Fruit fly (Drosophila melanogaster) whole organism, embryonic: ENCODE results near the gene CG32176.

ENCODE experiments used
- Adf1 ChIP-seq: fragments of 200-800 bp; sonication (Bioruptor generic); IDR thresholded peaks from 2 replicates; pipeline ENCODE4 v1.3.6; 2022; ENCODE audit warnings: missing biosample characterization, missing genetic modification characterization
- CG11093 ChIP-seq: fragments of 200-800 bp; sonication (Bioruptor generic); IDR thresholded peaks from 3 replicates; pipeline ENCODE4 v1.3.6; 2022; ENCODE audit warnings: missing biosample characterization, missing genetic modification characterization
- CG11560 ChIP-seq: fragments of 200-800 bp; sonication (Bioruptor generic); IDR thresholded peaks from 3 replicates; pipeline ENCODE4 v1.3.6; 2022; ENCODE audit warnings: missing biosample characterization, missing genetic modification characterization
- CG1233 ChIP-seq: fragments of 200-800 bp; sonication (Bioruptor generic); optimal IDR thresholded peaks from 4 replicates; lab custom pipeline; 2018; ENCODE audit warnings: missing biosample characterization, mild to moderate bottlenecking, missing genetic modification characterization
- CG12769 ChIP-seq: fragments of 200-800 bp; sonication (Bioruptor generic); optimal IDR thresholded peaks from 2 replicates; lab custom pipeline; 2019; ENCODE audit warnings: missing biosample characterization, mild to moderate bottlenecking, missing genetic modification characterization, moderate library complexity
- CG14050 ChIP-seq: fragments of 200-800 bp; sonication (Bioruptor generic); IDR thresholded peaks from 3 replicates; pipeline ENCODE4 v1.3.6; 2022; ENCODE audit warnings: missing biosample characterization, missing genetic modification characterization
- CG14965 ChIP-seq: fragments of 200-800 bp; sonication (Bioruptor generic); optimal IDR thresholded peaks from 2 replicates; lab custom pipeline; 2016; ENCODE audit warnings: missing biosample characterization, missing genetic modification characterization, borderline replicate concordance
- CG15479 ChIP-seq: fragments of 200-800 bp; sonication (Bioruptor generic); optimal IDR thresholded peaks from 3 replicates; lab custom pipeline; 2019; ENCODE audit warnings: missing biosample characterization, mild to moderate bottlenecking, missing genetic modification characterization, moderate library complexity
- CG1647 ChIP-seq: fragments of 200-800 bp; sonication (Bioruptor generic); optimal IDR thresholded peaks from 3 replicates; lab custom pipeline; 2016; ENCODE audit warnings: missing biosample characterization, missing genetic modification characterization
- CG17359 ChIP-seq: fragments of 200-800 bp; sonication (Bioruptor generic); optimal IDR thresholded peaks from 3 replicates; lab custom pipeline; 2018; ENCODE audit warnings: missing biosample characterization, mild to moderate bottlenecking, missing genetic modification characterization, moderate library complexity
- CG17829 ChIP-seq: fragments of 200-800 bp; optimal IDR thresholded peaks from 2 replicates; lab custom pipeline; 2019; ENCODE audit warnings: missing biosample characterization, mild to moderate bottlenecking, missing genetic modification characterization, moderate library complexity
- CG18011 ChIP-seq: fragments of 200-800 bp; sonication (Bioruptor generic); optimal IDR thresholded peaks from 2 replicates; lab custom pipeline; 2017; ENCODE audit warnings: missing biosample characterization, missing genetic modification characterization, mild to moderate bottlenecking, moderate library complexity, missing genotype
- CG1832 ChIP-seq: fragments of 200-800 bp; sonication (Bioruptor generic); optimal IDR thresholded peaks from 2 replicates; lab custom pipeline; 2017; ENCODE audit warnings: missing biosample characterization, mild to moderate bottlenecking, missing genetic modification characterization, inconsistent platforms
- CG18764 ChIP-seq: fragments of 200-800 bp; sonication (Bioruptor generic); optimal IDR thresholded peaks from 3 replicates; lab custom pipeline; 2016; ENCODE audit warnings: missing biosample characterization, missing genetic modification characterization
- CG2202 ChIP-seq: fragments of 200-800 bp; sonication (Bioruptor generic); optimal IDR thresholded peaks from 2 replicates; lab custom pipeline; 2018; ENCODE audit warnings: missing biosample characterization, mild to moderate bottlenecking, missing genetic modification characterization
- CG3163 ChIP-seq: fragments of 200-800 bp; sonication (Bioruptor generic); optimal IDR thresholded peaks from 3 replicates; lab custom pipeline; 2016; ENCODE audit warnings: missing biosample characterization, missing genetic modification characterization
- CG3281 ChIP-seq: fragments of 200-800 bp; sonication (Bioruptor generic); optimal IDR thresholded peaks from 3 replicates; lab custom pipeline; 2017; ENCODE audit warnings: missing biosample characterization, mild to moderate bottlenecking, missing genetic modification characterization
- CG3407 ChIP-seq: fragments of 200-800 bp; sonication (Bioruptor generic); optimal IDR thresholded peaks from 2 replicates; lab custom pipeline; 2018; ENCODE audit warnings: missing biosample characterization, mild to moderate bottlenecking, missing genetic modification characterization
- CG4424 ChIP-seq: fragments of 200-800 bp; sonication (Bioruptor generic); optimal IDR thresholded peaks from 3 replicates; lab custom pipeline; 2016; ENCODE audit warnings: missing biosample characterization, missing genetic modification characterization
- CG4617 ChIP-seq: fragments of 200-800 bp; sonication (Bioruptor generic); optimal IDR thresholded peaks from 3 replicates; lab custom pipeline; 2016; ENCODE audit warnings: missing biosample characterization, missing genetic modification characterization, borderline replicate concordance
- CG5245 ChIP-seq: fragments of 200-800 bp; sonication (Bioruptor generic); optimal IDR thresholded peaks from 3 replicates; lab custom pipeline; 2016; ENCODE audit warnings: missing biosample characterization, missing genetic modification characterization
- CG6813 ChIP-seq: fragments of 200-800 bp; sonication (Bioruptor generic); optimal IDR thresholded peaks from 2 replicates; lab custom pipeline; 2017; ENCODE audit warnings: missing biosample characterization, missing genetic modification characterization, mild to moderate bottlenecking, moderate library complexity, missing genetic modification reagents
- Dek ChIP-seq: fragments of 200-800 bp; sonication (Bioruptor generic); optimal IDR thresholded peaks from 3 replicates; lab custom pipeline; 2019; ENCODE audit warnings: missing biosample characterization, mild to moderate bottlenecking, missing genetic modification characterization, moderate library complexity
- Dref ChIP-seq: fragments of 200-800 bp; sonication (Bioruptor generic); IDR thresholded peaks from 2 replicates; pipeline ENCODE4 v1.3.6; 2022; ENCODE audit warnings: missing biosample characterization, missing genetic modification characterization
- Elba2 ChIP-seq: fragments of 200-800 bp; sonication (Bioruptor generic); optimal IDR thresholded peaks from 3 replicates; lab custom pipeline; 2016; ENCODE audit warnings: missing biosample characterization, missing genetic modification characterization
- HLH4C ChIP-seq: fragments of 200-800 bp; sonication (Bioruptor generic); IDR thresholded peaks from 3 replicates; pipeline ENCODE4 v1.3.6; 2022; ENCODE audit warnings: missing biosample characterization, missing genetic modification characterization; ENCODE audit not compliant: partially characterized antibody
- Hand ChIP-seq: fragments of 200-800 bp; sonication (Bioruptor generic); optimal IDR thresholded peaks from 2 replicates; lab custom pipeline; 2017; ENCODE audit warnings: mild to moderate bottlenecking, missing biosample characterization, missing genetic modification reagents, missing genetic modification characterization
- Hr78 ChIP-seq, 2 experiments: fragments of 200-800 bp in 1 of 2; fragments of >200 bp in 1 of 2; sonication (Bioruptor generic) in 1 of 2; optimal IDR thresholded peaks; 2 replicates each; lab custom pipeline; 2017 to 2019; ENCODE audit warnings: missing biosample characterization in 2 of 2, missing genetic modification characterization in 2 of 2, mild to moderate bottlenecking in 1 of 2, moderate library complexity in 1 of 2
- Pdp1 ChIP-seq, 2 experiments: fragments of 200-800 bp; sonication (Bioruptor generic); optimal IDR thresholded peaks; 3 replicates each; lab custom pipeline; 2016; ENCODE audit warnings: missing biosample characterization in 2 of 2, missing genetic modification characterization in 2 of 2, mild to moderate bottlenecking in 1 of 2, moderate library complexity in 1 of 2
- Usf ChIP-seq: fragments of 200-800 bp; sonication (Bioruptor generic); optimal IDR thresholded peaks from 2 replicates; lab custom pipeline; 2017; ENCODE audit warnings: missing genotype, missing biosample characterization, missing genetic modification characterization
- abd-A ChIP-seq: fragments of 200-800 bp; sonication (Bioruptor generic); optimal IDR thresholded peaks from 3 replicates; lab custom pipeline; 2019; ENCODE audit warnings: missing biosample characterization, mild to moderate bottlenecking, missing genetic modification characterization, moderate library complexity
- bigmax ChIP-seq: fragments of 200-800 bp; sonication (Bioruptor generic); optimal IDR thresholded peaks from 2 replicates; lab custom pipeline; 2018; ENCODE audit warnings: missing biosample characterization, mild to moderate bottlenecking, missing genetic modification characterization
- br ChIP-seq: fragments of >200 bp; optimal IDR thresholded peaks from 2 replicates; lab custom pipeline; 2017
- croc ChIP-seq: fragments of 200-800 bp; sonication (Bioruptor generic); conservative IDR thresholded peaks from 3 replicates; pipeline ENCODE4 v1.3.6; 2022; ENCODE audit warnings: missing biosample characterization, missing genetic modification characterization
- danr ChIP-seq: fragments of 200-800 bp; sonication (Bioruptor generic); IDR thresholded peaks from 2 replicates; pipeline ENCODE4 v1.3.6; 2022; ENCODE audit warnings: missing biosample characterization, missing genetic modification characterization
- dmrt11E ChIP-seq: fragments of 200-800 bp; sonication (Bioruptor generic); optimal IDR thresholded peaks from 3 replicates; lab custom pipeline; 2018; ENCODE audit warnings: missing biosample characterization, mild to moderate bottlenecking, missing genetic modification characterization, moderate library complexity
- eyg ChIP-seq: fragments of 200-800 bp; sonication (Bioruptor generic); optimal IDR thresholded peaks from 3 replicates; lab custom pipeline; 2016; ENCODE audit warnings: missing biosample characterization, missing genetic modification characterization
- fu2 ChIP-seq: fragments of 200-800 bp; sonication (Bioruptor generic); optimal IDR thresholded peaks from 2 replicates; lab custom pipeline; 2016; ENCODE audit warnings: missing biosample characterization, missing genetic modification characterization
- gcm ChIP-seq: fragments of 200-800 bp; sonication (Bioruptor generic); optimal IDR thresholded peaks from 2 replicates; lab custom pipeline; 2019; ENCODE audit warnings: missing biosample characterization, mild to moderate bottlenecking, missing genetic modification characterization, moderate library complexity
- hth ChIP-seq: fragments of >200 bp; optimal IDR thresholded peaks from 2 replicates; lab custom pipeline; 2017; ENCODE audit warnings: inconsistent platforms
- nerfin-1 ChIP-seq: fragments of 200-800 bp; sonication (Bioruptor generic); optimal IDR thresholded peaks from 3 replicates; lab custom pipeline; 2019; ENCODE audit warnings: missing biosample characterization, mild to moderate bottlenecking, missing genetic modification characterization, moderate library complexity
- p53 ChIP-seq: fragments of 200-800 bp; sonication (Bioruptor generic); optimal IDR thresholded peaks from 2 replicates; lab custom pipeline; 2016; ENCODE audit warnings: missing biosample characterization, missing genetic modification characterization
- phol ChIP-seq: fragments of 200-800 bp; sonication (Bioruptor generic); optimal IDR thresholded peaks from 3 replicates; lab custom pipeline; 2018; ENCODE audit warnings: missing biosample characterization, mild to moderate bottlenecking, missing genetic modification characterization, moderate library complexity
- prd ChIP-seq, 3 experiments: fragments of >200 bp in 2 of 3; fragments of 200-800 bp in 1 of 3; sonication (Bioruptor generic) in 1 of 3; optimal IDR thresholded peaks in 2 of 3; IDR thresholded peaks in 1 of 3; 2 replicates in 2 of 3; 3 replicates in 1 of 3; pipeline versions ENCODE4 v1.3.6 to Lab custom; 2017 to 2022; ENCODE audit warnings: missing biosample characterization in 1 of 3, missing genetic modification characterization in 1 of 3
- sc ChIP-seq, 3 experiments: fragments of >200 bp in 2 of 3; fragments of 200-800 bp in 1 of 3; sonication (Bioruptor generic) in 1 of 3; optimal IDR thresholded peaks; 2 replicates in 2 of 3; 3 replicates in 1 of 3; lab custom pipeline; 2017; ENCODE audit warnings: mild to moderate bottlenecking in 1 of 3, missing biosample characterization in 1 of 3, missing genetic modification characterization in 1 of 3, missing genetic modification reagents in 1 of 3
- tgo ChIP-seq: fragments of 200-800 bp; sonication (Bioruptor generic); IDR thresholded peaks from 3 replicates; pipeline ENCODE4 v1.3.6; 2022; ENCODE audit warnings: missing biosample characterization, missing genetic modification characterization
- vnd ChIP-seq: fragments of 200-800 bp; sonication (Bioruptor generic); IDR thresholded peaks from 3 replicates; pipeline ENCODE4 v1.3.6; 2022; ENCODE audit warnings: missing biosample characterization, missing genetic modification characterization; ENCODE audit not compliant: partially characterized antibody
- yki ChIP-seq: fragments of >200 bp; optimal IDR thresholded peaks from 3 replicates; lab custom pipeline; 2018
- zen2 ChIP-seq: fragments of 200-800 bp; sonication (Bioruptor generic); IDR thresholded peaks from 3 replicates; pipeline ENCODE4 v1.3.6; 2022; ENCODE audit warnings: missing biosample characterization, missing genetic modification characterization; ENCODE audit not compliant: partially characterized antibody

CG32176 gene

DNA sequence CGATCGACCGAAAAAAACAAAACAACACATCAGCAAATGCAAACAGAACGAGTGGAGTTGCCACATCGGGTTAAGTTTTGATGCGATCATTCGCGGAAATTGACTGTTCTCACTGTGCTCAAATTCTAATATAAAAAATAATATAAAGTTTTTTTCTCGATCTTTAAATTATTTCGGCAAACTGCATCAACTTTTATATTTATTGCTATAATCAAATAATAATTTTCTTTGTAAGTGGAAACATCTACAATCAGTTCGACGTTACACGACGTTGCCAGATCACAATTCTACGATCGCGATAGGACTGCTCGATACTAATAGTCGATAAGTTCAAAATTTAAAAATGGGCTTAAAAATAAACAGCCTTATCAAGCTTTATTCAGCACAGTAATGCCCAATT is 4.9 kb upstream of the CG32176 start, which contains the start of gene Gorab (continued):
- TF ChIP-seq phol (tag; lab: Kevin White, UChicago) (peak; percentile 93), nerfin-1 (tag; lab: Kevin White, UChicago) (peak; percentile 54), CG12769 (tag; lab: Kevin White, UChicago) (no peak), CG3407 (GFP tag; lab: Kevin White, UChicago) (peak; percentile 49), CG1233 (GFP tag; lab: Kevin White, UChicago) (peak; percentile 68), CG4424 (GFP tag; lab: Kevin White, UChicago) (peak; percentile 87), hth (no peak), CG18764 (GFP tag; lab: Kevin White, UChicago) (peak; percentile 85), gcm (GFP tag; lab: Kevin White, UChicago) (peak; percentile 32), br (lab: Kevin White, UChicago) (no peak), yki (no peak), CG2202 (tag; lab: Kevin White, UChicago) (peak; percentile 57), Hand (GFP tag; lab: Kevin White, UChicago) (no peak), CG14965 (GFP tag; lab: Kevin White, UChicago) (no peak), p53 (no peak), CG17829 (tag; lab: Kevin White, UChicago) (peak; percentile 92), vnd (GFP tag; lab: Robert Waterston, UW) (no peak), CG11560 (tag; lab: Robert Waterston, UW) (peak; percentile 93), CG4617 (GFP tag; lab: Kevin White, UChicago) (peak; percentile 84), CG3163 (GFP tag; lab: Kevin White, UChicago) (peak; percentile 24), Adf1 (GFP tag; lab: Robert Waterston, UW) (peak; percentile 74), Usf (peak; percentile 78), HLH4C (peak; percentile 44; the same call in 2 of the 3 replicates), CG11093 (GFP tag; lab: Robert Waterston, UW) (peak; percentile 92), eyg (GFP tag; lab: Kevin White, UChicago) (no peak), bigmax (GFP tag; lab: Kevin White, UChicago) (peak; percentile 19), CG14050 (peak; percentile 91), fu2 (GFP tag; lab: Kevin White, UChicago) (peak; percentile 83), prd (optimal IDR thresholded peaks at IDR 0.05; lab: Kevin White, UChicago) (no peak), prd (GFP tag; IDR thresholded peaks at IDR 0.05; lab: Robert Waterston, UW) (peak; percentile 98), Dref (peak; percentile 69), CG1832 (GFP tag; lab: Kevin White, UChicago) (no peak), dmrt11E (peak; percentile 90), danr (GFP tag; lab: Robert Waterston, UW) (peak; percentile 61; the same call in 1 of the 2 replicates), CG5245 (GFP tag; lab: Kevin White, UChicago) (peak; percentile 74), CG17359 (tag; lab: Kevin White, UChicago) (peak; percentile 88), sc (optimal IDR thresholded peaks at IDR 0.05; lab: Kevin White, UChicago) (no peak), sc (GFP tag; optimal IDR thresholded peaks at IDR 0.05; lab: Kevin White, UChicago) (peak; percentile 78), Dek (tag; lab: Kevin White, UChicago) (peak; percentile 62), Hr78 (GFP tag; optimal IDR thresholded peaks at IDR 0.05; lab: Kevin White, UChicago) (no peak), Pdp1 (GFP tag; optimal IDR thresholded peaks at IDR 0.05; lab: Kevin White, UChicago) (peak; percentile 76 to 77), CG15479 (GFP tag; lab: Kevin White, UChicago) (no peak), croc (GFP tag; lab: Robert Waterston, UW) (peak; percentile 86), CG3281 (GFP tag; lab: Kevin White, UChicago) (peak; percentile 67), CG18011 (peak; percentile 56), zen2 (GFP tag; lab: Robert Waterston, UW) (no peak), abd-A (tag; lab: Kevin White, UChicago) (no peak), Elba2 (peak; percentile 81), CG6813 (GFP tag; lab: Kevin White, UChicago) (no peak), CG1647 (GFP tag; lab: Kevin White, UChicago) (peak; percentile 70), tgo (peak; percentile 96)
